Fruit fly (Drosophila melanogaster): ENCODE measurements around the gene CG2656.

The CG2656 gene

dm6 chr3R:7124109-7124639, 20.4 kb upstream of the CG2656 start, which contains the start of the genes Alh and CG10098 (continued):
- TF ChIP-seq sc (optimal IDR thresholded peaks at IDR 0.05) = no peak
- TF ChIP-seq sc (GFP tag; optimal IDR thresholded peaks at IDR 0.05) = peak; percentile 49
- peak; percentile 91 for TF ChIP-seq Dip3 (GFP tag; optimal IDR thresholded peaks at IDR 0.05)
- peak; percentile 40 for TF ChIP-seq CG5180 (GFP tag; optimal IDR thresholded peaks at IDR 0.05)
- TF ChIP-seq Dll (GFP tag; IDR thresholded peaks at IDR 0.05; ENCODE audit: partially characterized antibody) = peak; percentile 85
- peak; percentile 77 for TF ChIP-seq CG6272 (GFP tag; IDR thresholded peaks at IDR 0.05)
- TF ChIP-seq HmgD (GFP tag; optimal IDR thresholded peaks at IDR 0.05) = peak; percentile 58
- peak; percentile 79 for TF ChIP-seq Opbp (GFP tag; IDR thresholded peaks at IDR 0.05; ENCODE audit: partially characterized antibody)
- TF ChIP-seq ci (GFP tag; IDR thresholded peaks at IDR 0.05) = peak; percentile 7; the same call in 1 of the 3 replicates
- no peak for TF ChIP-seq CTCF (GFP tag; optimal IDR thresholded peaks at IDR 0.05)
- peak; percentile 69 for TF ChIP-seq emc (GFP tag; optimal IDR thresholded peaks at IDR 0.05)
- TF ChIP-seq Lhr (GFP tag; optimal IDR thresholded peaks at IDR 0.05) = peak; percentile 88
- TF ChIP-seq usp (GFP tag; optimal IDR thresholded peaks at IDR 0.05) = no peak
- TF ChIP-seq D (optimal IDR thresholded peaks at IDR 0.05) = no peak
- TF ChIP-seq D (GFP tag; optimal IDR thresholded peaks at IDR 0.05) = peak; percentile 77
- TF ChIP-seq so (GFP tag; IDR thresholded peaks at IDR 0.05) = no peak; the same call in 2 of the 3 replicates
- peak; percentile 87 for TF ChIP-seq chn (GFP tag; optimal IDR thresholded peaks at IDR 0.05)
- TF ChIP-seq Side (GFP tag; optimal IDR thresholded peaks at IDR 0.05) = peak; percentile 74
- peak; percentile 62 for TF ChIP-seq CG8388 (GFP tag; optimal IDR thresholded peaks at IDR 0.05)
- peak; percentile 89 for TF ChIP-seq Rfx (GFP tag; IDR thresholded peaks at IDR 0.05)
- peak; percentile 87 for TF ChIP-seq CG9876 (GFP tag; optimal IDR thresholded peaks at IDR 0.05)
- TF ChIP-seq nau (GFP tag; optimal IDR thresholded peaks at IDR 0.05) = no peak
- TF ChIP-seq Jarid2 (GFP tag; optimal IDR thresholded peaks at IDR 0.05) = no peak
- TF ChIP-seq CG11696 (GFP tag; IDR thresholded peaks at IDR 0.05) = peak; percentile 49; the same call in 1 of the 2 replicates
- peak; percentile 83 for TF ChIP-seq grau (tag; optimal IDR thresholded peaks at IDR 0.05)
- TF ChIP-seq ken (GFP tag; IDR thresholded peaks at IDR 0.05) = peak; percentile 87
- peak; percentile 68; the same call in 1 of the 3 replicates for TF ChIP-seq CG2889 (GFP tag; IDR thresholded peaks at IDR 0.05)
- TF ChIP-seq repo (GFP tag; optimal IDR thresholded peaks at IDR 0.05) = peak; percentile 68
- TF ChIP-seq Fer3 (tag; optimal IDR thresholded peaks at IDR 0.05) = peak; percentile 77
- peak; percentile 94 for TF ChIP-seq CG4617 (GFP tag; optimal IDR thresholded peaks at IDR 0.05; ENCODE audit: borderline replicate concordance)
- TF ChIP-seq CG10431 (GFP tag; optimal IDR thresholded peaks at IDR 0.05) = peak; percentile 64
- TF ChIP-seq jing (GFP tag; optimal IDR thresholded peaks at IDR 0.05) = peak; percentile 59
- peak; percentile 18 for TF ChIP-seq trh (GFP tag; optimal IDR thresholded peaks at IDR 0.05)
- peak; percentile 72 for TF ChIP-seq Sox100B (GFP tag; optimal IDR thresholded peaks at IDR 0.05)
- TF ChIP-seq CG43689 (GFP tag; IDR thresholded peaks at IDR 0.05) = peak; percentile 67
- peak; percentile 67 for TF ChIP-seq CG6791 (GFP tag; IDR thresholded peaks at IDR 0.05; ENCODE audit: partially characterized antibody)
- peak; percentile 87 for TF ChIP-seq NFAT (GFP tag; IDR thresholded peaks at IDR 0.05)
- TF ChIP-seq az2 (GFP tag; optimal IDR thresholded peaks at IDR 0.05) = peak; percentile 88
- TF ChIP-seq CG7271 (tag; optimal IDR thresholded peaks at IDR 0.05) = no peak
- no peak for TF ChIP-seq CG8281 (tag; optimal IDR thresholded peaks at IDR 0.05)
- TF ChIP-seq CG8478 (optimal IDR thresholded peaks at IDR 0.05) = peak; percentile 80
- TF ChIP-seq gem (tag; optimal IDR thresholded peaks at IDR 0.05) = peak; percentile 88
- peak; percentile 86 for TF ChIP-seq CG12659 (GFP tag; optimal IDR thresholded peaks at IDR 0.05)
- TF ChIP-seq CHES-1-like (GFP tag; optimal IDR thresholded peaks at IDR 0.05) = peak; percentile 53
- TF ChIP-seq CG15269 (tag; optimal IDR thresholded peaks at IDR 0.05) = peak; percentile 80
- TF ChIP-seq CG14710 (tag; optimal IDR thresholded peaks at IDR 0.05) = peak; percentile 91
- peak; percentile 29 for TF ChIP-seq Hand (GFP tag; optimal IDR thresholded peaks at IDR 0.05)
- TF ChIP-seq shn (GFP tag; optimal IDR thresholded peaks at IDR 0.05) = peak; percentile 85
- TF ChIP-seq lov (optimal IDR thresholded peaks at IDR 0.05) = no peak
- peak; percentile 63; the same call in 1 of the 3 replicates for TF ChIP-seq lov (GFP tag; IDR thresholded peaks at IDR 0.05)
- TF ChIP-seq ara (GFP tag; IDR thresholded peaks at IDR 0.05) = no peak
- TF ChIP-seq nmo (GFP tag; optimal IDR thresholded peaks at IDR 0.05) = peak; percentile 89
